Worm (Caenorhabditis elegans) whole organism, L4/young adult: Measurements from ENCODE around the gene cutl-26.

Source experiments
- W03F9.2 ChIP-seq: fragments of 150-350 bp; optimal IDR thresholded peaks from 2 replicates; lab custom pipeline; 2014; ENCODE audit warnings: missing biosample characterization, missing genetic modification characterization
- him-1 ChIP-seq: sonication (generic microtip); optimal IDR thresholded peaks from 2 replicates; lab custom pipeline; 2016; ENCODE audit warnings: missing genotype, missing genetic modification reagents, missing genetic modification characterization, missing compliant biosample characterization

ce11 chrIV:728095-728494 is 20.6 kb upstream of the cutl-26 start, which contains the start of gene Y55F3C.9:
- no peak for TF ChIP-seq him-1 (tag; lab: Kevin White, UChicago)
- no peak for TF ChIP-seq W03F9.2 (tag; lab: Kevin White, UChicago)
